Worm (Caenorhabditis elegans) whole organism, late embryonic: ENCODE results near the gene ZK863.1.

Experiments
- C08G9.2 ChIP-seq: sonication (generic microtip); optimal IDR thresholded peaks from 2 replicates; lab custom pipeline; 2016; ENCODE audit warnings: mild to moderate bottlenecking, missing genetic modification characterization, moderate library complexity, missing compliant biosample characterization
- C38D4.7 ChIP-seq: fragments of 200-800 bp; sonication (Bioruptor generic); optimal IDR thresholded peaks from 2 replicates; lab custom pipeline; 2018; ENCODE audit warnings: mild to moderate bottlenecking, missing genetic modification characterization, moderate library complexity, missing compliant biosample characterization
- K09A11.1 ChIP-seq: sonication (generic microtip); optimal IDR thresholded peaks from 2 replicates; lab custom pipeline; 2017; ENCODE audit warnings: antibody characterized with exemption, mild to moderate bottlenecking, missing genetic modification characterization, missing compliant biosample characterization; ENCODE audit not compliant: insufficient read depth
- ahr-1 ChIP-seq: sonication (generic microtip); optimal IDR thresholded peaks from 2 replicates; lab custom pipeline; 2016; ENCODE audit warnings: missing genetic modification characterization, missing compliant biosample characterization
- ceh-24 ChIP-seq: sonication (generic microtip); optimal IDR thresholded peaks from 2 replicates; lab custom pipeline; 2016; ENCODE audit warnings: mild to moderate bottlenecking, missing genetic modification characterization, missing compliant biosample characterization
- ceh-30 ChIP-seq: fragments of 150-350 bp; optimal IDR thresholded peaks from 2 replicates; lab custom pipeline; 2014; ENCODE audit warnings: missing biosample characterization, missing genetic modification characterization
- ceh-31 ChIP-seq: sonication (generic microtip); optimal IDR thresholded peaks from 2 replicates; lab custom pipeline; 2016; ENCODE audit warnings: missing genetic modification characterization, missing compliant biosample characterization
- ceh-34 ChIP-seq: sonication (generic microtip); optimal IDR thresholded peaks from 2 replicates; lab custom pipeline; 2016; ENCODE audit warnings: mild to moderate bottlenecking, missing genetic modification characterization, missing compliant biosample characterization
- ceh-45 ChIP-seq: fragments of 200-800 bp; sonication (Bioruptor generic); IDR thresholded peaks from 2 replicates; pipeline ENCODE4 v1.3.6; 2022; ENCODE audit warnings: missing genetic modification reagents, missing genetic modification characterization, missing compliant biosample characterization
- che-1 ChIP-seq: sonication (generic microtip); optimal IDR thresholded peaks from 2 replicates; lab custom pipeline; 2016; ENCODE audit warnings: mild to moderate bottlenecking, missing genetic modification characterization, missing compliant biosample characterization
- elt-4 ChIP-seq: sonication (generic microtip); optimal IDR thresholded peaks from 2 replicates; lab custom pipeline; 2016; ENCODE audit warnings: missing genetic modification characterization, missing compliant biosample characterization
- eyg-1 ChIP-seq: sonication (generic microtip); optimal IDR thresholded peaks from 2 replicates; lab custom pipeline; 2016; ENCODE audit warnings: missing genotype, missing genetic modification characterization, missing compliant biosample characterization
- fkh-6 ChIP-seq: sonication (generic microtip); optimal IDR thresholded peaks from 2 replicates; lab custom pipeline; 2016; ENCODE audit warnings: missing genetic modification characterization, missing compliant biosample characterization
- gmeb-2 ChIP-seq: sonication (generic microtip); optimal IDR thresholded peaks from 2 replicates; lab custom pipeline; 2016; ENCODE audit warnings: missing genetic modification characterization, inconsistent platforms, missing compliant biosample characterization
- hlh-13 ChIP-seq: fragments of 200-800 bp; sonication (Bioruptor generic); optimal IDR thresholded peaks from 2 replicates; lab custom pipeline; 2018; ENCODE audit warnings: mild to moderate bottlenecking, missing genetic modification characterization, missing compliant biosample characterization
- hlh-30 ChIP-seq: sonication (generic microtip); optimal IDR thresholded peaks from 2 replicates; lab custom pipeline; 2017; ENCODE audit warnings: antibody characterized with exemption, missing genetic modification characterization, missing compliant biosample characterization; ENCODE audit not compliant: insufficient read depth
- hlh-6 ChIP-seq: sonication (generic microtip); optimal IDR thresholded peaks from 2 replicates; lab custom pipeline; 2016; ENCODE audit warnings: missing genotype, missing genetic modification characterization, missing compliant biosample characterization
- lin-11 ChIP-seq: fragments of 200-800 bp; sonication (Bioruptor generic); optimal IDR thresholded peaks from 2 replicates; lab custom pipeline; 2018; ENCODE audit warnings: mild to moderate bottlenecking, missing genetic modification characterization, missing compliant biosample characterization
- nfya-1 ChIP-seq: sonication (generic microtip); optimal IDR thresholded peaks from 2 replicates; lab custom pipeline; 2017; ENCODE audit warnings: missing genetic modification characterization, mild to moderate bottlenecking, missing compliant biosample characterization, antibody characterized with exemption, moderate library complexity
- npax-4 ChIP-seq: sonication (generic microtip); optimal IDR thresholded peaks from 2 replicates; lab custom pipeline; 2016; ENCODE audit warnings: missing genetic modification characterization, missing compliant biosample characterization
- odd-2 ChIP-seq: sonication (generic microtip); optimal IDR thresholded peaks from 2 replicates; lab custom pipeline; 2017; ENCODE audit warnings: antibody characterized with exemption, mild to moderate bottlenecking, missing genetic modification characterization, missing compliant biosample characterization
- pag-3 ChIP-seq: sonication (generic microtip); optimal IDR thresholded peaks from 2 replicates; lab custom pipeline; 2016; ENCODE audit warnings: missing compliant biosample characterization, missing genetic modification characterization, borderline replicate concordance
- pat-9 ChIP-seq: fragments of 200-800 bp; sonication (Bioruptor generic); optimal IDR thresholded peaks from 2 replicates; lab custom pipeline; 2018; ENCODE audit warnings: mild to moderate bottlenecking, missing genetic modification characterization, moderate library complexity, missing compliant biosample characterization
- ref-2 ChIP-seq: sonication (generic microtip); optimal IDR thresholded peaks from 2 replicates; lab custom pipeline; 2016; ENCODE audit warnings: missing genetic modification characterization, missing compliant biosample characterization
- sox-2 ChIP-seq: fragments of 200-800 bp; sonication (Bioruptor generic); IDR thresholded peaks from 2 replicates; pipeline ENCODE4 v1.3.6; 2022; ENCODE audit warnings: missing genetic modification reagents, missing genetic modification characterization, missing compliant biosample characterization
- syd-9 ChIP-seq: sonication (generic microtip); optimal IDR thresholded peaks from 2 replicates; lab custom pipeline; 2016; ENCODE audit warnings: mild to moderate bottlenecking, missing genetic modification characterization, moderate library complexity, missing compliant biosample characterization
- tbx-7 ChIP-seq: sonication (generic microtip); optimal IDR thresholded peaks from 2 replicates; lab custom pipeline; 2016; ENCODE audit warnings: missing genotype, missing genetic modification characterization, missing compliant biosample characterization
- unc-42 ChIP-seq: sonication (generic microtip); optimal IDR thresholded peaks from 2 replicates; lab custom pipeline; 2016; ENCODE audit warnings: missing genotype, missing genetic modification characterization, missing compliant biosample characterization
- unc-86 ChIP-seq: sonication (generic microtip); optimal IDR thresholded peaks from 2 replicates; lab custom pipeline; 2016; ENCODE audit warnings: missing genetic modification characterization, missing compliant biosample characterization
- zip-5 ChIP-seq: sonication (generic microtip); optimal IDR thresholded peaks from 2 replicates; lab custom pipeline; 2016; ENCODE audit warnings: missing genetic modification characterization, missing compliant biosample characterization
- ztf-16 ChIP-seq: sonication (generic microtip); optimal IDR thresholded peaks from 2 replicates; lab custom pipeline; 2017; ENCODE audit warnings: missing genetic modification characterization, missing compliant biosample characterization

The ZK863.1 gene

DNA sequence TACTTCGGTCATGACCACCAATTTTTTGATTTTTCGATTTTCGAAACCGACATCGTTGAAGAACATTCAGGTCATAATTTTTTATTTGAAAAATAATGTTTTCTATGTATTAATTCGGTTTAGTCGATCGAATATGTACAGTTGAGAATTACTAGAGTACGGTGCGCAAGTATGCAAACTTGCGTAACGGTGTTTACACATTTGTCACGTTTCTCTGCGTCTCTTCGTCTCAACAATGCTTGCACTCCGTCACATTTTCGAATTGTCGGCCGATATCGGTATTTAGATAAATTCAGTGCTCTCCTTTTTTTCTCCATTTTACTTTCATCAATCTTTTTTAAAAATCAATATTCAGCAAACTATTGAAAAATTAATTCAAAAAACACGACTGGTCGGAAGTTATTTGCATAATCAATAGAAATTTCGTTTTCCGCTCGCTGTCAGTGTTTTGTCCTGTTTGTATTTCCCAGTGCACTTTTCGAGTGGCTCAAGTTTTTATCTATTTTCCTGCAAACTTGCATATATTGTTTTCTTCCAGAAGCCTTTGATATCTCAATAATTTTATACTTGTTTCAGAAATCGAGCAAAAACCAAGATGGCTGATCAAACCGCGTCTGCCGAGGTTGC is 21.0 kb upstream of the ZK863.1 start, which contains the start of gene dpy-30:
TSS of gene dpy-30 (plus strand) at position 577 of the 627 bp plus-strand sequence.
- no peak for TF ChIP-seq fkh-6
- peak; percentile 24 for TF ChIP-seq ceh-34 (tag; lab: Kevin White, UChicago)
- TF ChIP-seq ceh-30 (tag; lab: Kevin White, UChicago): peak; percentile 7
- peak; percentile 42 for TF ChIP-seq nfya-1 (tag; lab: Kevin White, UChicago)
- no peak for TF ChIP-seq unc-86
- no peak for TF ChIP-seq lin-11
- peak; percentile 33 for TF ChIP-seq hlh-30

DNA sequence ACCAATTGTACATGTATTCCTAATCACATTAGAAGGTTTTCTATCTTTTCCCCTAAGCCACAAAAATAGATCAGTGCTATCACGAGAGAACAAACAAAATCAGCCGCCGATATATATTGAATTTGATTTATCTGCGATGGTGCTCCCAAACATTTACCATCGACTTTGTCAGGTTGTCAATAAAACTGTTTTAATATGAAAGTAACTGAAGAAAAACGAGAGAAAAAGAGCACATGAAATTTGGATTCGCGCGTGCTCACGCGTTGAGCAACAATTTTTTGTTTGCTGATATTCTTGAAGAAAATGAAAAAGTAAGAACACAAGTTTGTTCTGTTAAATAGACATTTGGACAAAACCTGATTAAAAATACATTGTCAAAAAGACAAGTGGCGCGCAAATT is 18.8 kb upstream of the ZK863.1 start:
- TF ChIP-seq pag-3 (no peak), ahr-1 (tag; lab: Kevin White, UChicago) (no peak), zip-5 (tag; lab: Kevin White, UChicago) (no peak), odd-2 (tag; lab: Kevin White, UChicago) (no peak), syd-9 (no peak), C38D4.7 (GFP tag; lab: Kevin White, UChicago) (no peak)

DNA sequence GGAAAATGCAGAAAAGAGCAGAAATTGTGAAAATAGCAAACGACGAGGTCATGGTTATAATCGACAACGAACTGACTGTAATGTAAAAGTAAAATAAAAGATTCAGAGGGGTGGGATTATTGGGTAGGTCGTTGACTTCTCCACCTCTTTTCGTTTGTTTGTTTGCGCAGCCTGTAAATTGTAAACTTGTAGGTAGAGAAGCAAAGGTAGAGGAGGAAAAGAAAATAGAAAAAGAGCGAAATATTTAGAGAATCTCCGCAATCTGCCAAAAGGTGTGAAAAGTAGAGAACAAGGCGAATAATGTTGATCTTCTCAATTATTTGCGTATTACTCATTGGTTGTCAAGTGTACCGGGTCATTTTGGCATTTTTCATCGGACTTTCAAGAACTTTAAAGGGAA is 17.3 kb upstream of the ZK863.1 start, which contains the start of gene ZK863.8:
TSS of gene ZK863.8 (minus strand) at position 173 of the 400 bp plus-strand sequence.
- TF ChIP-seq C08G9.2 (tag; lab: Kevin White, UChicago) (no peak), tbx-7 (no peak), ceh-31 (tag; lab: Kevin White, UChicago) (no peak), gmeb-2 (tag; lab: Kevin White, UChicago) (no peak), hlh-30 (no peak), ceh-45 (GFP tag; lab: Robert Waterston, UW) (no peak), ref-2 (tag; lab: Kevin White, UChicago) (no peak), ahr-1 (tag; lab: Kevin White, UChicago) (no peak), unc-42 (tag; lab: Kevin White, UChicago) (no peak), hlh-13 (GFP tag; lab: Kevin White, UChicago) (no peak), npax-4 (no peak), ceh-24 (no peak), eyg-1 (tag; lab: Kevin White, UChicago) (no peak), ceh-34 (tag; lab: Kevin White, UChicago) (no peak), hlh-6 (tag; lab: Kevin White, UChicago) (no peak), sox-2 (GFP tag; lab: Robert Waterston, UW) (no peak)

DNA sequence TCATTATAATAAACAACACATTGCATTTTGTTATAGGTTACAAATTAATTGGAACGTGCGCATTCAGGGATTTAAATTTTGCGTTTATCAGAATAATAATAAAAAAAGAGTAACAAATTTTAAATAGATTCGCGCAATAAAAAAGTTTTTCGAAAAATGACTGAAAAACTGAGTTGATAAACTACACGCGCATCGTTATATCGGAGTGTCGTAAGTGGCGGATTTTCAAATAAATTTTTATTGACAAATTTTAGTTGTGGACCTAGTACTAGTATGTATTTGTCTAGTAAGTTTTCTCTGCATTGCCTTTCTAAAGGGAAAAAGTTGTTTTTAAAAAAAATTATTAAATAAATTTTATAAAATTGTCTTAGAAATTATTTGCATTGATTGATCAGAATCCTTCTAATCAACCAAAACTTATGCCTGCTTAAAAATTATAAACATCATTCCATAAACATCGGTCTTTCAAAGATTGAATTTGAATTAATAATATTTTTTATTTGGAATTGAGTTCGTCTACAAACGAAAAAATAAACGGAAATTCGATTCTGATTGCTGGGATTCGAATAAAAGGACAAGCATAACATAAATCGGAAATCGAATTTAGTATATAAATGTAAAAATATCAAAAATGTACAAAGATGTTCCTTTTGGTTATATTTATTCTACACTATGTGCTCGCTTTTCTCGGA is 14.4 kb upstream of the ZK863.1 start, which contains the start of gene srd-4:
TSS of gene srd-4 (plus strand) at position 642 of the 692 bp plus-strand sequence.
- TF ChIP-seq nfya-1 (tag; lab: Kevin White, UChicago) (peak; percentile 6), lin-11 (no peak)

DNA sequence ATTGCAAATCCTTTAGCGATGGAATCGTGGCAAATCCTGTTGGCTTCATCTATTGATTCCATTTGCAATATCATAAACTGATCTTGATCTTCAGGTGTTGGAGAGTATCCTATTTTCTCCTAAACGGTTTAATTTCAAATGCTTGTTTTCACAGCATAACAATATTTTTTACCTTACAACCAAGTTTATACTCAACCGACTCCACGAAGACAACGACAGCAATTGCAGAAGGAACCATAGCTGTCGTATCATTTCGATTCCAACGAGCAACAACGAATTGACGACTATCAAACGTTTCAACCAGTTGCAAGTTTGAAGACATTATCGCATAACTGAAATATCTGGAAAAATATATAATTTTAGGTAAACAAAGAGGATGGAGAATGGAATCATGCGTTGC is 13.8 kb upstream of the ZK863.1 start, which contains the start of gene usip-1:
TSS of gene usip-1 (minus strand) at position 341 of the 400 bp plus-strand sequence.
- TF ChIP-seq ztf-16: no peak
- no peak for TF ChIP-seq syd-9
- TF ChIP-seq K09A11.1 (tag; lab: Kevin White, UChicago): no peak
- TF ChIP-seq ahr-1 (tag; lab: Kevin White, UChicago): no peak
- no peak for TF ChIP-seq che-1 (tag; lab: Kevin White, UChicago)
- no peak for TF ChIP-seq elt-4 (tag; lab: Kevin White, UChicago)
- no peak for TF ChIP-seq pat-9
- TF ChIP-seq ceh-34 (tag; lab: Kevin White, UChicago): no peak
